Fruit fly (Drosophila melanogaster): ENCODE measurements around the gene Rtel1.

dm6 chrX:5766732-5767131, 19.2 kb downstream of the Rtel1 start:
- no peak for TF ChIP-seq CG8478 (optimal IDR thresholded peaks at IDR 0.05)
- no peak for TF ChIP-seq CTCF (optimal IDR thresholded peaks at IDR 0.05)
